Worm (Caenorhabditis elegans): ENCODE measurements around the gene C47E12.9.

C47E12.9 gene

ce11 chrIV:9953333-9953732 lies 21.2 kb upstream of the C47E12.9 start, which contains the start of gene gon-1:
TSS of gene gon-1 (minus strand) at chrIV:9953433.
- TF ChIP-seq ets-7 (tag; optimal IDR thresholded peaks at IDR 0.05): no peak
- TF ChIP-seq F13C5.2 (tag; optimal IDR thresholded peaks at IDR 0.05): no peak
- TF ChIP-seq B0310.2 (tag; optimal IDR thresholded peaks at IDR 0.05): no peak
- TF ChIP-seq pes-1 (GFP tag; IDR thresholded peaks at IDR 0.05): no peak
- TF ChIP-seq ceh-13 (GFP tag; optimal IDR thresholded peaks at IDR 0.05): no peak
- no peak for TF ChIP-seq hmbx-1 (tag; optimal IDR thresholded peaks at IDR 0.05)
- no peak for TF ChIP-seq tbx-37 (GFP tag; conservative IDR thresholded peaks at IDR 0.05)

ce11 chrIV:9963945-9964344 lies 10.5 kb upstream of the C47E12.9 start, which contains the start of gene T13H10.2:
TSS of gene T13H10.2 (plus strand) at chrIV:9964245.
- TF ChIP-seq flt-1 (GFP tag; IDR thresholded peaks at IDR 0.05): no peak
- TF ChIP-seq B0310.2 (tag; optimal IDR thresholded peaks at IDR 0.05): no peak
- no peak for TF ChIP-seq F13C5.2 (tag; optimal IDR thresholded peaks at IDR 0.05)
- TF ChIP-seq hnd-1 (tag; optimal IDR thresholded peaks at IDR 0.05): no peak
- TF ChIP-seq scrt-1 (GFP tag; IDR thresholded peaks at IDR 0.05): no peak
- no peak for TF ChIP-seq tra-4 (tag; optimal IDR thresholded peaks at IDR 0.05)
- TF ChIP-seq ets-7 (tag; optimal IDR thresholded peaks at IDR 0.05): no peak
- no peak for TF ChIP-seq ceh-13 (GFP tag; optimal IDR thresholded peaks at IDR 0.05)
- no peak for TF ChIP-seq pes-1 (GFP tag; IDR thresholded peaks at IDR 0.05)
- TF ChIP-seq hmg-4 (GFP tag; optimal IDR thresholded peaks at IDR 0.05): no peak
- no peak for TF ChIP-seq tbx-37 (GFP tag; conservative IDR thresholded peaks at IDR 0.05)
- no peak for TF ChIP-seq ama-1 (optimal IDR thresholded peaks at IDR 0.05)

ce11 chrIV:9969081-9969480 lies 5.4 kb upstream of the C47E12.9 start, which contains the start of the genes kin-5 and C47E12.11:
TSS of gene kin-5 (minus strand) at chrIV:9969181.
TSS of gene C47E12.11 (plus strand) at chrIV:9969400.
- TF ChIP-seq ceh-13 (GFP tag; optimal IDR thresholded peaks at IDR 0.05) (no peak), sea-1 (GFP tag; conservative IDR thresholded peaks at IDR 0.05) (no peak), flt-1 (GFP tag; IDR thresholded peaks at IDR 0.05) (no peak), scrt-1 (GFP tag; IDR thresholded peaks at IDR 0.05) (no peak), tra-4 (tag; optimal IDR thresholded peaks at IDR 0.05) (no peak), hnd-1 (tag; optimal IDR thresholded peaks at IDR 0.05) (no peak), ceh-36 (tag; optimal IDR thresholded peaks at IDR 0.05) (no peak), F13C5.2 (tag; optimal IDR thresholded peaks at IDR 0.05) (no peak), aly-1 (tag; optimal IDR thresholded peaks at IDR 0.05) (no peak), tbx-37 (GFP tag; conservative IDR thresholded peaks at IDR 0.05) (no peak), ets-7 (tag; optimal IDR thresholded peaks at IDR 0.05) (no peak), tbx-11 (GFP tag; IDR thresholded peaks at IDR 0.05) (no peak), hmbx-1 (tag; optimal IDR thresholded peaks at IDR 0.05) (no peak), ama-1 (optimal IDR thresholded peaks at IDR 0.05) (no peak), pes-1 (GFP tag; IDR thresholded peaks at IDR 0.05) (no peak), hmg-4 (GFP tag; optimal IDR thresholded peaks at IDR 0.05) (no peak), B0310.2 (tag; optimal IDR thresholded peaks at IDR 0.05) (no peak)

- TF ChIP-seq aly-1 (tag; optimal IDR thresholded peaks at IDR 0.05) (no peak), hmbx-1 (tag; optimal IDR thresholded peaks at IDR 0.05) (no peak), scrt-1 (GFP tag; IDR thresholded peaks at IDR 0.05) (no peak)
Observed at ce11 chrIV:9972629-9973028, 1.9 kb upstream of the C47E12.9 start, which contains the start of the genes C47E12.12 and C47E12.10. TSS of gene C47E12.12 (minus strand) at chrIV:9972729. TSS of gene C47E12.10 (plus strand) at chrIV:9972800.

DNA sequence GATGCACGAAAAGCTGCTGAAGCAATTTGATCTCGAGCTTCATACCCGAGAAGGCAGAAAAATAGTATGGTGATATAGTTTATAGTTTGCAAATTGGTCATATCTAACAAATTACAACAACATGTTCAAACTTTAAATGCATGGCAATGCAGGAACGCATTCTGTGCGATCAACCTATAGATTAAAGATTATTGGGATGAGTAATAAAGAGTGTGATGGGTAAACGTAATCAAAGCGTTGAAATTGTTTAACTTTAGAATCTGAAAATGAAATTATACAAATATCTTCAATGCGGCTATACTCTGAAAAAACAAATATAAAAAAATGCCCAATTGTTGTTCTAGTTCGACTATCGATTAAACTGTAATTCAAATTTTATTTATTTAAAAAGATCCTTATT lies 1.8 kb downstream of the C47E12.9 start, which contains the start of gene C47E12.14:
Gene C47E12.14 (minus strand): TSS at position 101 of the 400 bp plus-strand sequence.
- no peak for TF ChIP-seq ets-7 (tag; optimal IDR thresholded peaks at IDR 0.05)
- no peak for TF ChIP-seq pes-1 (GFP tag; IDR thresholded peaks at IDR 0.05)
- no peak for TF ChIP-seq hnd-1 (tag; optimal IDR thresholded peaks at IDR 0.05)
- no peak for TF ChIP-seq hmbx-1 (tag; optimal IDR thresholded peaks at IDR 0.05)
- no peak for TF ChIP-seq F13C5.2 (tag; optimal IDR thresholded peaks at IDR 0.05)
- TF ChIP-seq flt-1 (GFP tag; IDR thresholded peaks at IDR 0.05): no peak
- no peak for TF ChIP-seq ama-1 (optimal IDR thresholded peaks at IDR 0.05)
- no peak for TF ChIP-seq tbx-11 (GFP tag; IDR thresholded peaks at IDR 0.05)
- TF ChIP-seq tra-4 (tag; optimal IDR thresholded peaks at IDR 0.05): no peak
- TF ChIP-seq tbx-37 (GFP tag; conservative IDR thresholded peaks at IDR 0.05): no peak
- TF ChIP-seq ceh-36 (tag; optimal IDR thresholded peaks at IDR 0.05): no peak

- no peak for TF ChIP-seq ceh-36 (tag; optimal IDR thresholded peaks at IDR 0.05)
- TF ChIP-seq aly-1 (tag; optimal IDR thresholded peaks at IDR 0.05): no peak
- no peak for TF ChIP-seq F13C5.2 (tag; optimal IDR thresholded peaks at IDR 0.05)
Observed at ce11 chrIV:9977602-9978172, 3.2 kb downstream of the C47E12.9 start, which contains the start of gene dhp-2. TSS of gene dhp-2 (plus strand) at chrIV:9978122.

DNA sequence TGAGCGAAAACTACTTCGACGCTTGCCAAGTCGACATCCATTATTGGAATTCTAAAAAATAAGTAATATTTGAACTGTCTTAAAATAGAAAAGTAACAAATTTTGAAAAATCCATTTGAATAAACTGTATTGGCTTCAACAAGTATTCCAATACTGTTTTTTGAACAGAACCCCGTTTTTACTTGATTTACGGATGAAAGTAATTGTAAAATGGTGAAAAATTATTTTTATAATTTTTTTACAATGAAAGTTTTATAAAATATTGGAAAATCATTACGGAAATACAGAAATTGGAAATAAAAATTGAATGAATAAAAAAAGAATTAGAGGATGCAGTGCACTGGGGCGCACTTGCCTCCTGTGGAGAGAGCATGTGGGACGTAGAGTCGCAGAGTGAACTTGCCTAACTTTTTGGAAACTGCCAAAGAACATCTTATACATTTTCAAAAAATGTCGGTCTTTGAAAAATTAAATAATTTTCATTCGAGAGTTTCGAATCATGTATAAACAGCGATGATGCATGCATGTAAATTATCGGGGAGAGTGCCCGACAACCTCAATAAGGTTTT lies 7.8 kb downstream of the C47E12.9 start, which contains the start of gene rrp-1:
Gene rrp-1 (minus strand): TSS at position 51 of the 569 bp plus-strand sequence.
- TF ChIP-seq ceh-36 (tag; optimal IDR thresholded peaks at IDR 0.05): no peak

DNA sequence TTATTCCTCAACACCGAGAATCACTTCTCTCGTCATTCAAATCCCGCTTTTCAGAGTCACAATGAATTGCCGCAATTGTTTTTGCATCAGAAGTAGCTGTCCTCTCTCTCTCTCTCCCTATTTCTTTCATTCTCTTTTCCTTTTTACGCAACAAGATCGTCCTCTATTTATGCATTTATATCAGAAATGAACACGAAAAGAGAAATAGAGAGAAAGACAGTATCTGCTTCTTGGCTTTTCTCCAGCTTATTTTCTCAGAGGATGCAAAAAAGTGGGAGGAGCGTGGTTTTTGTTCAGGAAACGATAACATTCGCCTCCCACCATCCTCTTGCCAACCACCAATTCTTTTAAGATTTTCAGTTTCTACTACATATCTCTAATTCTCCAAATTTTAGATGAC lies 8.4 kb downstream of the C47E12.9 start, which contains the start of gene mam-2:
Gene mam-2 (plus strand): TSS at position 301 of the 400 bp plus-strand sequence.
- no peak for TF ChIP-seq hmbx-1 (tag; optimal IDR thresholded peaks at IDR 0.05)
- no peak for TF ChIP-seq hnd-1 (tag; optimal IDR thresholded peaks at IDR 0.05)
- no peak for TF ChIP-seq flt-1 (GFP tag; IDR thresholded peaks at IDR 0.05)
- TF ChIP-seq tbx-37 (GFP tag; conservative IDR thresholded peaks at IDR 0.05): no peak
- no peak for TF ChIP-seq tbx-11 (GFP tag; IDR thresholded peaks at IDR 0.05)
- TF ChIP-seq hmg-4 (GFP tag; optimal IDR thresholded peaks at IDR 0.05): no peak
- no peak for TF ChIP-seq ets-7 (tag; optimal IDR thresholded peaks at IDR 0.05)
- no peak for TF ChIP-seq ceh-36 (tag; optimal IDR thresholded peaks at IDR 0.05)
- no peak for TF ChIP-seq ceh-13 (GFP tag; optimal IDR thresholded peaks at IDR 0.05)
- TF ChIP-seq pes-1 (GFP tag; IDR thresholded peaks at IDR 0.05): no peak
- no peak for TF ChIP-seq tra-4 (tag; optimal IDR thresholded peaks at IDR 0.05)
- no peak for TF ChIP-seq F13C5.2 (tag; optimal IDR thresholded peaks at IDR 0.05)
- TF ChIP-seq ama-1 (optimal IDR thresholded peaks at IDR 0.05): no peak
- TF ChIP-seq B0310.2 (tag; optimal IDR thresholded peaks at IDR 0.05): no peak
- TF ChIP-seq aly-1 (tag; optimal IDR thresholded peaks at IDR 0.05): no peak
- no peak for TF ChIP-seq sea-1 (GFP tag; conservative IDR thresholded peaks at IDR 0.05)
- no peak for TF ChIP-seq scrt-1 (GFP tag; IDR thresholded peaks at IDR 0.05)
